Worm (Caenorhabditis elegans) whole organism, L4 larva: ENCODE measurements around the gene F18C5.9.

ENCODE experiments used
- F26F4.8 ChIP-seq: fragments of 200-800 bp; sonication (Bioruptor generic); conservative IDR thresholded peaks from 2 replicates; pipeline ENCODE4 v1.3.6; 2022; ENCODE audit warnings: missing genetic modification characterization, missing compliant biosample characterization
- T20F7.1 ChIP-seq: fragments of 200-800 bp; sonication (Bioruptor generic); optimal IDR thresholded peaks from 2 replicates; lab custom pipeline; 2018; ENCODE audit warnings: mild to moderate bottlenecking, missing genetic modification characterization, missing compliant biosample characterization
- T26A8.4 ChIP-seq: fragments of 200-800 bp; sonication (Bioruptor generic); IDR thresholded peaks from 2 replicates; pipeline ENCODE4 v1.3.6; 2022; ENCODE audit warnings: missing genetic modification characterization, missing compliant biosample characterization
- Y48G9A.11 ChIP-seq: fragments of 200-800 bp; sonication (Bioruptor generic); IDR thresholded peaks from 2 replicates; pipeline ENCODE4 v1.3.6; 2022; ENCODE audit warnings: missing genetic modification reagents, missing genetic modification characterization, missing compliant biosample characterization
- Y75B8A.6 ChIP-seq: fragments of 200-800 bp; sonication (Bioruptor generic); IDR thresholded peaks from 2 replicates; pipeline ENCODE4 v1.3.6; 2022; ENCODE audit warnings: missing genetic modification reagents, missing genetic modification characterization, missing compliant biosample characterization
- ama-1 ChIP-seq: fragments of 150-350 bp; optimal IDR thresholded peaks from 2 replicates; lab custom pipeline; 2014; ENCODE audit warnings: inconsistent platforms, mixed read lengths
- arid-1 ChIP-seq: fragments of 200-800 bp; sonication (Bioruptor generic); conservative IDR thresholded peaks from 2 replicates; pipeline ENCODE4 v1.3.6; 2022; ENCODE audit warnings: missing genetic modification reagents, missing genetic modification characterization, missing compliant biosample characterization
- ceh-20 ChIP-seq: fragments of 200-800 bp; sonication (Bioruptor generic); IDR thresholded peaks from 2 replicates; pipeline ENCODE4 v1.3.6; 2022; ENCODE audit warnings: missing genetic modification reagents, missing genetic modification characterization, missing compliant biosample characterization
- ceh-82 ChIP-seq: sonication (generic microtip); optimal IDR thresholded peaks from 2 replicates; lab custom pipeline; 2017; ENCODE audit warnings: missing biosample characterization, missing genetic modification characterization
- daf-12 ChIP-seq: fragments of 150-350 bp; optimal IDR thresholded peaks from 2 replicates; lab custom pipeline; 2014; ENCODE audit warnings: missing biosample characterization, missing genetic modification reagents, missing genetic modification characterization
- daf-16 ChIP-seq, 3 experiments: sonication (generic microtip); optimal IDR thresholded peaks; 2 replicates each; lab custom pipeline; 2016 to 2017; ENCODE audit warnings: missing genetic modification characterization in 3 of 3, missing genetic modification reagents in 3 of 3, mild to moderate bottlenecking in 2 of 3, missing compliant biosample characterization in 2 of 3, missing biosample characterization in 1 of 3, moderate library complexity in 1 of 3
- daf-8 ChIP-seq: fragments of 200-800 bp; sonication (Bioruptor generic); IDR thresholded peaks from 2 replicates; pipeline ENCODE4 v1.3.6; 2022; ENCODE audit warnings: missing genetic modification characterization, missing compliant biosample characterization
- dmd-6 ChIP-seq: fragments of 200-800 bp; sonication (Bioruptor generic); IDR thresholded peaks from 2 replicates; pipeline ENCODE4 v1.3.6; 2022; ENCODE audit warnings: missing genetic modification reagents, missing genetic modification characterization, missing compliant biosample characterization
- dmd-9 ChIP-seq: fragments of 200-800 bp; sonication (Bioruptor generic); IDR thresholded peaks from 2 replicates; pipeline ENCODE4 v1.3.6; 2022; ENCODE audit warnings: missing genetic modification reagents, missing genetic modification characterization, missing compliant biosample characterization
- egl-43 ChIP-seq: fragments of 200-800 bp; sonication (Bioruptor generic); IDR thresholded peaks from 2 replicates; pipeline ENCODE4 v1.3.6; 2022; ENCODE audit warnings: missing genetic modification reagents, missing genetic modification characterization, missing compliant biosample characterization
- fos-1 ChIP-seq: fragments of 150-350 bp; optimal IDR thresholded peaks from 2 replicates; lab custom pipeline; 2014; ENCODE audit warnings: missing biosample characterization, missing genetic modification characterization
- hlh-11 ChIP-seq: fragments of 200-800 bp; sonication (Bioruptor generic); optimal IDR thresholded peaks from 2 replicates; lab custom pipeline; 2018; ENCODE audit warnings: mild to moderate bottlenecking, missing genetic modification characterization, missing compliant biosample characterization
- hmg-1.1 ChIP-seq: fragments of 200-800 bp; sonication (Bioruptor generic); IDR thresholded peaks from 2 replicates; pipeline ENCODE4 v1.3.6; 2022; ENCODE audit warnings: missing genetic modification reagents, missing genetic modification characterization, missing compliant biosample characterization
- lin-13 ChIP-seq: fragments of 150-350 bp; optimal IDR thresholded peaks from 2 replicates; lab custom pipeline; 2014; ENCODE audit warnings: missing biosample characterization, missing genetic modification reagents, missing genetic modification characterization
- lin-38 ChIP-seq: fragments of 200-800 bp; sonication (Bioruptor generic); IDR thresholded peaks from 2 replicates; pipeline ENCODE4 v1.3.6; 2022; ENCODE audit warnings: missing genetic modification reagents, missing genetic modification characterization, missing compliant biosample characterization
- lir-3 ChIP-seq: sonication (generic microtip); optimal IDR thresholded peaks from 2 replicates; lab custom pipeline; 2016; ENCODE audit warnings: mild to moderate bottlenecking, missing genetic modification characterization, missing compliant biosample characterization
- lsy-2 ChIP-seq, 2 experiments: fragments of 150-350 bp in 1 of 2; sonication (generic microtip) in 1 of 2; optimal IDR thresholded peaks; 2 replicates each; lab custom pipeline; 2014 to 2017; ENCODE audit warnings: missing biosample characterization in 2 of 2, missing genetic modification characterization in 2 of 2
- madf-5 ChIP-seq, 2 experiments: fragments of 200-800 bp; sonication (Bioruptor generic); IDR thresholded peaks; 2 replicates each; pipeline ENCODE4 v1.3.6; 2022; ENCODE audit warnings: missing compliant biosample characterization in 2 of 2, missing genetic modification characterization in 2 of 2
- mdl-1 ChIP-seq, 2 experiments: fragments of 150-350 bp in 1 of 2; sonication (generic microtip) in 1 of 2; optimal IDR thresholded peaks; 2 replicates each; lab custom pipeline; 2014 to 2017; ENCODE audit warnings: missing biosample characterization in 2 of 2, missing genetic modification characterization in 2 of 2
- nhr-111 ChIP-seq: fragments of 200-800 bp; sonication (Bioruptor generic); optimal IDR thresholded peaks from 2 replicates; lab custom pipeline; 2018; ENCODE audit warnings: mild to moderate bottlenecking, missing genetic modification characterization, missing compliant biosample characterization
- nhr-6 ChIP-seq: fragments of 150-350 bp; optimal IDR thresholded peaks from 2 replicates; lab custom pipeline; 2014; ENCODE audit warnings: missing biosample characterization, missing genetic modification characterization
- pha-4 ChIP-seq, 2 experiments: fragments of 150-350 bp in 1 of 2; fragments of 200-800 bp in 1 of 2; sonication (Bioruptor generic) in 1 of 2; IDR thresholded peaks in 1 of 2; optimal IDR thresholded peaks in 1 of 2; 2 replicates each; pipeline versions ENCODE4 v1.3.6 to Lab custom; 2014 to 2022; ENCODE audit warnings: missing genetic modification characterization in 2 of 2, missing genetic modification reagents in 2 of 2, missing biosample characterization in 1 of 2, missing compliant biosample characterization in 1 of 2
- php-3 ChIP-seq: fragments of 200-800 bp; sonication (Bioruptor generic); IDR thresholded peaks from 2 replicates; pipeline ENCODE4 v1.3.6; 2022; ENCODE audit warnings: missing genetic modification reagents, missing genetic modification characterization, missing compliant biosample characterization
- saeg-2 ChIP-seq: fragments of 200-800 bp; sonication (Bioruptor generic); IDR thresholded peaks from 2 replicates; pipeline ENCODE4 v1.3.6; 2022; ENCODE audit warnings: missing genetic modification reagents, missing genetic modification characterization, missing compliant biosample characterization
- snpc-1.2 ChIP-seq: fragments of 200-800 bp; sonication (Bioruptor generic); IDR thresholded peaks from 2 replicates; pipeline ENCODE4 v1.3.6; 2022; ENCODE audit warnings: missing genetic modification reagents, missing genetic modification characterization, missing compliant biosample characterization
- unc-130 ChIP-seq: sonication (generic microtip); optimal IDR thresholded peaks from 2 replicates; lab custom pipeline; 2016; ENCODE audit warnings: missing genetic modification reagents, missing genetic modification characterization, missing compliant biosample characterization
- vab-7 ChIP-seq: fragments of 200-800 bp; sonication (Bioruptor generic); IDR thresholded peaks from 2 replicates; pipeline ENCODE4 v1.3.6; 2022; ENCODE audit warnings: missing genetic modification reagents, missing genetic modification characterization, missing compliant biosample characterization
- ztf-11 ChIP-seq: fragments of 150-350 bp; optimal IDR thresholded peaks from 2 replicates; lab custom pipeline; 2014; ENCODE audit warnings: missing biosample characterization, missing genetic modification characterization
- ztf-7 ChIP-seq: fragments of 150-350 bp; optimal IDR thresholded peaks from 2 replicates; lab custom pipeline; 2014; ENCODE audit warnings: missing biosample characterization, missing genetic modification characterization

The F18C5.9 gene

ce11 chrII:6588605-6589292 lies 21.8 kb downstream of the F18C5.9 start, which contains the start of gene icd-1 (continued):
- 0 out of 2 replicates have a peak, but pooled peaks have one; percentile 11 for TF ChIP-seq Y75B8A.6 (GFP tag; lab: Robert Waterston, UW)
- peak; percentile 90 for TF ChIP-seq T20F7.1 (GFP tag; lab: Kevin White, UChicago)
- TF ChIP-seq hmg-1.1 (GFP tag; lab: Robert Waterston, UW) = peak; percentile 88
- peak; percentile 94 for TF ChIP-seq pha-4 (GFP tag; IDR thresholded peaks at IDR 0.05; lab: Robert Waterston, UW)
- TF ChIP-seq pha-4 (tag; optimal IDR thresholded peaks at IDR 0.05; lab: Kevin White, UChicago) = peak; percentile 79
- TF ChIP-seq egl-43 (GFP tag; lab: Robert Waterston, UW) = peak; percentile 78
- TF ChIP-seq hlh-11 = peak; percentile 97
- peak; percentile 44; the same call in 1 of the 2 replicates for TF ChIP-seq vab-7 (GFP tag; lab: Robert Waterston, UW)
- no peak for TF ChIP-seq ceh-82 (tag; lab: Kevin White, UChicago)
- TF ChIP-seq php-3 (GFP tag; lab: Robert Waterston, UW) = peak; percentile 93
- peak; percentile 7 for TF ChIP-seq lir-3 (tag; lab: Kevin White, UChicago)
- peak; percentile 15 to 88 for TF ChIP-seq daf-16 (GFP tag; optimal IDR thresholded peaks at IDR 0.05; lab: Kevin White, UChicago)
- TF ChIP-seq daf-16 (tag; optimal IDR thresholded peaks at IDR 0.05; lab: Kevin White, UChicago) = peak; percentile 57
- no peak for TF ChIP-seq madf-5 (GFP tag; IDR thresholded peaks at IDR 0.05; lab: Robert Waterston, UW)
- TF ChIP-seq mdl-1 (tag; optimal IDR thresholded peaks at IDR 0.05; lab: Kevin White, UChicago) = peak; percentile 56 to 77
- peak; percentile 78 for TF ChIP-seq saeg-2 (GFP tag; lab: Robert Waterston, UW)
- TF ChIP-seq lin-13 (GFP tag; lab: Kevin White, UChicago) = peak; percentile 92

ce11 chrII:6589408-6589807 lies 22.5 kb downstream of the F18C5.9 start, which contains the start of gene vps-32.1:
Gene vps-32.1, plus strand, starts transcription at chrII:6589708.
- TF ChIP-seq dmd-9 (GFP tag; lab: Robert Waterston, UW) (0 out of 2 replicates have a peak, but pooled peaks have one; percentile 18), daf-16 (GFP tag; optimal IDR thresholded peaks at IDR 0.05; lab: Kevin White, UChicago) (no peak), daf-16 (tag; optimal IDR thresholded peaks at IDR 0.05; lab: Kevin White, UChicago) (peak; percentile 34), ztf-11 (no peak), ceh-82 (tag; lab: Kevin White, UChicago) (no peak), unc-130 (GFP tag; lab: Kevin White, UChicago) (no peak), daf-12 (tag; lab: Kevin White, UChicago) (no peak), nhr-111 (no peak), ztf-7 (tag; lab: Kevin White, UChicago) (no peak), lsy-2 (tag; optimal IDR thresholded peaks at IDR 0.05; lab: Kevin White, UChicago) (peak in 1 of 2 experiments; percentile 6), mdl-1 (tag; optimal IDR thresholded peaks at IDR 0.05; lab: Kevin White, UChicago) (no peak), daf-8 (no peak), dmd-6 (GFP tag; lab: Robert Waterston, UW) (peak; percentile 30), nhr-6 (peak; percentile 1), ceh-20 (GFP tag; lab: Robert Waterston, UW) (no peak), fos-1 (tag; lab: Kevin White, UChicago) (peak; percentile 42)

DNA sequence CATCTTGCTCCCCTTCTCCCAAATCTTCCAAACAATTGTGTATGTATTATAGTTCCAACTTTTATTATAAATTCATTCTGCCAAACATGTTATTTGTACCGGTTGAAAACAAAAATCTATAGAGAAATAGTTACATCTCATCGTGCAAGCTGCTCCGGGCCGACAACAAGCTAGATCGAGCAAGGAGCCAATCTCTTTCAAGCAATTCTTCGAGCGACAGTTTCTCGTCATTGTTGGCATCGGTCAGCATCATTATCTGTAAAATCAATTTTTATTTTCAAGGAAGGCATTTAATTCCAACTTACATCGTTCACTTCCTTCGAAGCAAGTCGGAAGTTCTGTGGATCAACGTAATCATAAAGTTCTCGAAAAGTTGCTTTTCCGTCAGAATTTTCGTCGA lies 24.1 kb downstream of the F18C5.9 start:
- TF ChIP-seq snpc-1.2 = peak; percentile 8; the same call in 1 of the 2 replicates
- peak; percentile 30; the same call in 1 of the 2 replicates for TF ChIP-seq T26A8.4 (GFP tag; lab: Robert Waterston, UW)
- TF ChIP-seq arid-1 (GFP tag; lab: Robert Waterston, UW) = peak; percentile 47; the same call in 1 of the 2 replicates
- TF ChIP-seq F26F4.8 (GFP tag; lab: Robert Waterston, UW) = no peak
- no peak for TF ChIP-seq ama-1
- peak; percentile 41 for TF ChIP-seq lin-38
- peak; percentile 50; the same call in 1 of the 2 replicates for TF ChIP-seq Y48G9A.11 (GFP tag; lab: Robert Waterston, UW)
- no peak for TF ChIP-seq daf-16 (GFP tag; optimal IDR thresholded peaks at IDR 0.05; lab: Kevin White, UChicago)
- TF ChIP-seq daf-16 (tag; optimal IDR thresholded peaks at IDR 0.05; lab: Kevin White, UChicago) = peak; percentile 19
- TF ChIP-seq, all 104 proteins: peak for 6
